Worm (Caenorhabditis elegans) whole organism, L4 larva: ENCODE data around the gene gtf-2H5.

Experiments
- F49E8.2 ChIP-seq: sonication (generic microtip); optimal IDR thresholded peaks from 2 replicates; lab custom pipeline; 2016; ENCODE audit warnings: missing compliant biosample characterization, mild to moderate bottlenecking, missing genetic modification characterization, borderline replicate concordance
- ZK546.5 ChIP-seq, 2 experiments: sonication (generic microtip); optimal IDR thresholded peaks; 2 replicates each; lab custom pipeline; 2017; ENCODE audit warnings: missing biosample characterization in 2 of 2, missing genetic modification characterization in 2 of 2
- aha-1 ChIP-seq: fragments of 150-350 bp; peaks from one replicate; lab custom pipeline; 2014; ENCODE audit warnings: missing biosample characterization, missing genetic modification characterization
- ama-1 ChIP-seq: fragments of 150-350 bp; optimal IDR thresholded peaks from 2 replicates; lab custom pipeline; 2014; ENCODE audit warnings: inconsistent platforms, mixed read lengths
- ces-1 ChIP-seq: fragments of 150-350 bp; sonication (generic microtip); optimal IDR thresholded peaks from 4 replicates; lab custom pipeline; 2014; ENCODE audit warnings: missing biosample characterization, missing genetic modification reagents, missing genetic modification characterization
- daf-12 ChIP-seq: fragments of 150-350 bp; optimal IDR thresholded peaks from 2 replicates; lab custom pipeline; 2014; ENCODE audit warnings: missing biosample characterization, missing genetic modification reagents, missing genetic modification characterization
- duxl-1 ChIP-seq: sonication (generic microtip); optimal IDR thresholded peaks from 2 replicates; lab custom pipeline; 2016; ENCODE audit warnings: mild to moderate bottlenecking, missing genetic modification characterization, moderate library complexity, missing compliant biosample characterization; ENCODE audit not compliant: poor library complexity
- lim-7 ChIP-seq: fragments of 200-800 bp; sonication (Bioruptor generic); IDR thresholded peaks from 2 replicates; pipeline ENCODE4 v1.3.6; 2022; ENCODE audit warnings: missing genetic modification characterization, missing compliant biosample characterization
- nhr-10 ChIP-seq: fragments of 150-350 bp; optimal IDR thresholded peaks from 2 replicates; lab custom pipeline; 2014; ENCODE audit warnings: missing biosample characterization, missing genetic modification characterization
- pha-4 ChIP-seq, 2 experiments: fragments of 150-350 bp in 1 of 2; fragments of 200-800 bp in 1 of 2; sonication (Bioruptor generic) in 1 of 2; IDR thresholded peaks in 1 of 2; optimal IDR thresholded peaks in 1 of 2; 2 replicates each; pipeline versions ENCODE4 v1.3.6 to Lab custom; 2014 to 2022; ENCODE audit warnings: missing genetic modification characterization in 2 of 2, missing genetic modification reagents in 2 of 2, missing biosample characterization in 1 of 2, missing compliant biosample characterization in 1 of 2

DNA sequence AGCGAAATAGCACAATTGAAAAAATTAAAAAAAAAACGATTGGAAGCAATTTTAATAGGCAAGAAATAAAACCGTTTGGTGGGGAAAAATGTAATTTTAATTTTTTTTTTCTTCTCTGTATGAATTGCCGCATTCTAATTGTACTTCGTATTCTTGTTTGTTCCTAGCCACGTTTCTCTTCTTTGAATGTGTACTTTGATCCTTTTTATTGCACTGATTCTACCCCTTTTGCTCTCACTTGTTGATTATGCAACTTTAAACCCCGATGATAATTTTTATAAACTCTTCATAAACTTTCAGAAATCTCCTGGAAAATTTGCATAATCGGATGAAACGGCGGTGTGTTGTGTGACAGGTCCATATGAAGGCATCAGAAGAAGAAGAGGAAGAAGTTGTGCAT is 35.6 kb downstream of the gtf-2H5 start, which contains the start of gene T22F7.1:
- TF ChIP-seq ces-1 (no peak), ZK546.5 (tag; optimal IDR thresholded peaks at IDR 0.05; lab: Kevin White, UChicago) (no peak), pha-4 (GFP tag; IDR thresholded peaks at IDR 0.05; lab: Robert Waterston, UW) (no peak), pha-4 (tag; optimal IDR thresholded peaks at IDR 0.05; lab: Kevin White, UChicago) (no peak), F49E8.2 (no peak), ama-1 (lab: Kevin White, UChicago) (no peak), duxl-1 (tag; lab: Kevin White, UChicago) (no peak), daf-12 (tag; lab: Kevin White, UChicago) (no peak), nhr-10 (tag; lab: Kevin White, UChicago) (no peak), lim-7 (GFP tag; lab: Robert Waterston, UW) (no peak), aha-1 (no peak)
